Worm (Caenorhabditis elegans): ENCODE results near the gene C31E10.5.

ce11 chrX:14016698-14017097 lies 21.1 kb upstream of the C31E10.5 start:
- TF ChIP-seq daf-12 (tag; optimal IDR thresholded peaks at IDR 0.05) (no peak), lin-39 (tag; optimal IDR thresholded peaks at IDR 0.05) (peak; percentile 48)

Data from whole organism, L3 larva.